Worm (Caenorhabditis elegans) whole organism, early embryonic: ENCODE measurements around the gene tbcc-1.

Experiments
- B0310.2 ChIP-seq: sonication (generic microtip); optimal IDR thresholded peaks from 2 replicates; lab custom pipeline; 2016; ENCODE audit warnings: mild to moderate bottlenecking, missing genetic modification characterization, missing compliant biosample characterization
- F13C5.2 ChIP-seq: sonication (generic microtip); optimal IDR thresholded peaks from 2 replicates; lab custom pipeline; 2017; ENCODE audit warnings: mild to moderate bottlenecking, missing genetic modification characterization, inconsistent platforms, missing compliant biosample characterization
- aly-1 ChIP-seq: sonication (generic microtip); optimal IDR thresholded peaks from 2 replicates; lab custom pipeline; 2016; ENCODE audit warnings: missing genetic modification characterization, missing compliant biosample characterization
- ama-1 ChIP-seq: fragments of 150-350 bp; optimal IDR thresholded peaks from 2 replicates; lab custom pipeline; 2014
- ceh-13 ChIP-seq: fragments of 200-800 bp; sonication (Bioruptor generic); optimal IDR thresholded peaks from 2 replicates; lab custom pipeline; 2018; ENCODE audit warnings: mild to moderate bottlenecking, missing genetic modification characterization, missing compliant biosample characterization
- ceh-36 ChIP-seq: sonication (generic microtip); optimal IDR thresholded peaks from 2 replicates; lab custom pipeline; 2016; ENCODE audit warnings: missing genetic modification characterization, inconsistent platforms, missing compliant biosample characterization
- ets-7 ChIP-seq: sonication (generic microtip); optimal IDR thresholded peaks from 2 replicates; lab custom pipeline; 2016; ENCODE audit warnings: missing genotype, missing genetic modification characterization, missing compliant biosample characterization
- flt-1 ChIP-seq: fragments of 200-800 bp; sonication (Bioruptor generic); IDR thresholded peaks from 2 replicates; pipeline ENCODE4 v1.3.6; 2022; ENCODE audit warnings: missing genetic modification characterization, missing compliant biosample characterization
- hmbx-1 ChIP-seq: sonication (generic microtip); optimal IDR thresholded peaks from 2 replicates; lab custom pipeline; 2016; ENCODE audit warnings: mild to moderate bottlenecking, missing genetic modification characterization, missing compliant biosample characterization
- hmg-4 ChIP-seq: fragments of 200-800 bp; sonication (Bioruptor generic); optimal IDR thresholded peaks from 2 replicates; lab custom pipeline; 2018; ENCODE audit warnings: mild to moderate bottlenecking, missing genetic modification characterization, missing compliant biosample characterization
- hnd-1 ChIP-seq: sonication (generic microtip); optimal IDR thresholded peaks from 2 replicates; lab custom pipeline; 2016; ENCODE audit warnings: missing genetic modification characterization, missing compliant biosample characterization
- pes-1 ChIP-seq: fragments of 200-800 bp; sonication (Bioruptor generic); IDR thresholded peaks from 2 replicates; pipeline ENCODE4 v1.3.6; 2022; ENCODE audit warnings: missing genetic modification reagents, missing genetic modification characterization, missing compliant biosample characterization
- scrt-1 ChIP-seq: fragments of 200-800 bp; sonication (Bioruptor generic); IDR thresholded peaks from 2 replicates; pipeline ENCODE4 v1.3.6; 2022; ENCODE audit warnings: missing genetic modification characterization, missing compliant biosample characterization
- sea-1 ChIP-seq: fragments of 200-800 bp; sonication (Bioruptor generic); conservative IDR thresholded peaks from 2 replicates; pipeline ENCODE4 v1.3.6; 2022; ENCODE audit warnings: missing genetic modification characterization, missing compliant biosample characterization
- tbx-11 ChIP-seq: fragments of 200-800 bp; sonication (Bioruptor generic); IDR thresholded peaks from 2 replicates; pipeline ENCODE4 v1.3.6; 2022; ENCODE audit warnings: missing genetic modification characterization, missing compliant biosample characterization
- tbx-37 ChIP-seq: fragments of 200-800 bp; sonication (Bioruptor generic); conservative IDR thresholded peaks from 2 replicates; pipeline ENCODE4 v1.3.6; 2022; ENCODE audit warnings: missing genetic modification reagents, missing genetic modification characterization, missing compliant biosample characterization
- tra-4 ChIP-seq: sonication (generic microtip); optimal IDR thresholded peaks from 2 replicates; lab custom pipeline; 2017; ENCODE audit warnings: missing genetic modification characterization, missing compliant biosample characterization

tbcc-1 gene

ce11 chrIII:2769078-2769477, 19.2 kb upstream of the tbcc-1 start:
- no peak for TF ChIP-seq hmg-4
- TF ChIP-seq aly-1 (tag; lab: Kevin White, UChicago): no peak
- no peak for TF ChIP-seq hmbx-1 (tag; lab: Kevin White, UChicago)
- TF ChIP-seq hnd-1 (tag; lab: Kevin White, UChicago): no peak
- TF ChIP-seq F13C5.2 (tag; lab: Kevin White, UChicago): no peak
- no peak for TF ChIP-seq ets-7
- TF ChIP-seq ceh-36 (tag; lab: Kevin White, UChicago): no peak
- no peak for TF ChIP-seq ama-1 (lab: Kevin White, UChicago)
- TF ChIP-seq tbx-37 (GFP tag; lab: Robert Waterston, UW): no peak
- no peak for TF ChIP-seq tra-4 (tag; lab: Kevin White, UChicago)
- TF ChIP-seq pes-1 (GFP tag; lab: Robert Waterston, UW): no peak
- no peak for TF ChIP-seq ceh-13

ce11 chrIII:2770752-2771151, 17.5 kb upstream of the tbcc-1 start:
- no peak for TF ChIP-seq pes-1 (GFP tag; lab: Robert Waterston, UW)
- no peak for TF ChIP-seq hnd-1 (tag; lab: Kevin White, UChicago)
- no peak for TF ChIP-seq tra-4 (tag; lab: Kevin White, UChicago)
- no peak for TF ChIP-seq ceh-36 (tag; lab: Kevin White, UChicago)
- no peak for TF ChIP-seq F13C5.2 (tag; lab: Kevin White, UChicago)

ce11 chrIII:2778655-2779054, 9.6 kb upstream of the tbcc-1 start, which contains the start of gene laf-1:
Gene laf-1, minus strand, starts transcription at chrIII:2779053.
- TF ChIP-seq ets-7: no peak
- no peak for TF ChIP-seq scrt-1 (GFP tag; lab: Robert Waterston, UW)
- TF ChIP-seq tbx-11 (GFP tag; lab: Robert Waterston, UW): no peak
- no peak for TF ChIP-seq B0310.2 (tag; lab: Kevin White, UChicago)
- TF ChIP-seq sea-1: no peak
- TF ChIP-seq tra-4 (tag; lab: Kevin White, UChicago): no peak
- no peak for TF ChIP-seq pes-1 (GFP tag; lab: Robert Waterston, UW)
- TF ChIP-seq hmbx-1 (tag; lab: Kevin White, UChicago): no peak
- TF ChIP-seq flt-1: no peak
- no peak for TF ChIP-seq ama-1 (lab: Kevin White, UChicago)
- TF ChIP-seq F13C5.2 (tag; lab: Kevin White, UChicago): no peak
- TF ChIP-seq aly-1 (tag; lab: Kevin White, UChicago): no peak
- no peak for TF ChIP-seq ceh-13
- no peak for TF ChIP-seq tbx-37 (GFP tag; lab: Robert Waterston, UW)
- TF ChIP-seq hmg-4: no peak
- TF ChIP-seq hnd-1 (tag; lab: Kevin White, UChicago): no peak
- no peak for TF ChIP-seq ceh-36 (tag; lab: Kevin White, UChicago)

ce11 chrIII:2780283-2780682, 8.0 kb upstream of the tbcc-1 start:
- TF ChIP-seq ets-7 (peak; percentile 76), scrt-1 (GFP tag; lab: Robert Waterston, UW) (no peak)

- TF ChIP-seq F13C5.2 (tag; lab: Kevin White, UChicago) (peak; percentile 20), aly-1 (tag; lab: Kevin White, UChicago) (no peak)
Observed at ce11 chrIII:2780793-2781192, 7.4 kb upstream of the tbcc-1 start, which contains the start of gene Y71H2AM.6. Gene Y71H2AM.6, plus strand, starts transcription at chrIII:2781056.

ce11 chrIII:2781833-2782232, 6.4 kb upstream of the tbcc-1 start:
- TF ChIP-seq ama-1 (lab: Kevin White, UChicago) (no peak), hnd-1 (tag; lab: Kevin White, UChicago) (no peak), sea-1 (no peak), flt-1 (no peak), tra-4 (tag; lab: Kevin White, UChicago) (no peak), hmg-4 (no peak), ets-7 (no peak), scrt-1 (GFP tag; lab: Robert Waterston, UW) (no peak), pes-1 (GFP tag; lab: Robert Waterston, UW) (no peak), tbx-37 (GFP tag; lab: Robert Waterston, UW) (no peak), aly-1 (tag; lab: Kevin White, UChicago) (no peak), B0310.2 (tag; lab: Kevin White, UChicago) (no peak)

ce11 chrIII:2785840-2786239, 2.4 kb upstream of the tbcc-1 start, which contains the start of gene Y71H2AM.20:
Gene Y71H2AM.20, minus strand, starts transcription at chrIII:2785948.
- TF ChIP-seq tbx-11 (GFP tag; lab: Robert Waterston, UW) (0 out of 2 replicates have a peak, but pooled peaks have one; percentile 38), sea-1 (peak; percentile 72), hnd-1 (tag; lab: Kevin White, UChicago) (no peak), ets-7 (no peak), flt-1 (0 out of 2 replicates have a peak, but pooled peaks have one; percentile 53), B0310.2 (tag; lab: Kevin White, UChicago) (peak; percentile 44), ceh-13 (no peak), ceh-36 (tag; lab: Kevin White, UChicago) (peak; percentile 58), tbx-37 (GFP tag; lab: Robert Waterston, UW) (peak; percentile 37; the same call in 1 of the 2 replicates), tra-4 (tag; lab: Kevin White, UChicago) (peak; percentile 5), aly-1 (tag; lab: Kevin White, UChicago) (no peak), hmg-4 (peak; percentile 28), scrt-1 (GFP tag; lab: Robert Waterston, UW) (0 out of 2 replicates have a peak, but pooled peaks have one; percentile 55), pes-1 (GFP tag; lab: Robert Waterston, UW) (peak; percentile 73), hmbx-1 (tag; lab: Kevin White, UChicago) (no peak), F13C5.2 (tag; lab: Kevin White, UChicago) (peak; percentile 87), ama-1 (lab: Kevin White, UChicago) (no peak)

ce11 chrIII:2786740-2787139, 1.5 kb upstream of the tbcc-1 start, which contains the start of gene nduc-2:
Gene nduc-2, plus strand, starts transcription at chrIII:2786852.
- TF ChIP-seq tbx-11 (GFP tag; lab: Robert Waterston, UW) (no peak), hmbx-1 (tag; lab: Kevin White, UChicago) (no peak), hnd-1 (tag; lab: Kevin White, UChicago) (no peak), ets-7 (no peak), tra-4 (tag; lab: Kevin White, UChicago) (no peak), sea-1 (no peak), pes-1 (GFP tag; lab: Robert Waterston, UW) (no peak), B0310.2 (tag; lab: Kevin White, UChicago) (no peak), tbx-37 (GFP tag; lab: Robert Waterston, UW) (no peak), F13C5.2 (tag; lab: Kevin White, UChicago) (no peak), ceh-13 (no peak), ama-1 (lab: Kevin White, UChicago) (no peak), aly-1 (tag; lab: Kevin White, UChicago) (no peak), scrt-1 (GFP tag; lab: Robert Waterston, UW) (no peak)
